Fruit fly (Drosophila melanogaster): Measurements from ENCODE around the gene CG9782.

Gene CG9782

dm6 chrX:16647092-16647632, 25.8 kb upstream of the CG9782 start (continued):
- TF ChIP-seq CG10669 (GFP tag; optimal IDR thresholded peaks at IDR 0.05) (peak; percentile 12), CG4318 (GFP tag; optimal IDR thresholded peaks at IDR 0.05) (no peak), CG9139 (GFP tag; optimal IDR thresholded peaks at IDR 0.05) (no peak), Smox (GFP tag; optimal IDR thresholded peaks at IDR 0.05) (peak; percentile 37), net (GFP tag; optimal IDR thresholded peaks at IDR 0.05) (no peak), CG6276 (GFP tag; optimal IDR thresholded peaks at IDR 0.05) (no peak), CG6808 (GFP tag; optimal IDR thresholded peaks at IDR 0.05) (no peak), Ets21C (GFP tag; optimal IDR thresholded peaks at IDR 0.05) (peak; percentile 31), ss (GFP tag; optimal IDR thresholded peaks at IDR 0.05) (peak in 1 of 2 experiments; percentile 20), Ets96B (tag; optimal IDR thresholded peaks at IDR 0.05) (no peak), CG8319 (GFP tag; optimal IDR thresholded peaks at IDR 0.05) (no peak), CG3032 (tag; optimal IDR thresholded peaks at IDR 0.05) (peak; percentile 19), CG6163 (GFP tag; IDR thresholded peaks at IDR 0.05) (peak; percentile 18; the same call in 1 of the 3 replicates), CG34406 (GFP tag; optimal IDR thresholded peaks at IDR 0.05) (peak; percentile 33), CG16779 (tag; optimal IDR thresholded peaks at IDR 0.05) (no peak), CG31627 (GFP tag; optimal IDR thresholded peaks at IDR 0.05) (peak; percentile 55), Eip75B (GFP tag; optimal IDR thresholded peaks at IDR 0.05) (peak; percentile 55), CG11902 (GFP tag; optimal IDR thresholded peaks at IDR 0.05) (no peak), eg (GFP tag; IDR thresholded peaks at IDR 0.05) (no peak), CG6792 (GFP tag; optimal IDR thresholded peaks at IDR 0.05) (peak; percentile 31), achi (GFP tag; optimal IDR thresholded peaks at IDR 0.05) (no peak), acj6 (GFP tag; optimal IDR thresholded peaks at IDR 0.05) (peak; percentile 20), lz (GFP tag; optimal IDR thresholded peaks at IDR 0.05) (peak; percentile 56), OdsH (GFP tag; optimal IDR thresholded peaks at IDR 0.05) (peak; percentile 30), vri (GFP tag; optimal IDR thresholded peaks at IDR 0.05) (no peak), Eip78C (GFP tag) (peak; percentile 82), Eip93F (GFP tag; optimal IDR thresholded peaks at IDR 0.05) (no peak), CG6854 (GFP tag; optimal IDR thresholded peaks at IDR 0.05) (no peak), pdm3 (GFP tag; optimal IDR thresholded peaks at IDR 0.05) (peak; percentile 49), spab (GFP tag; optimal IDR thresholded peaks at IDR 0.05) (peak; percentile 5), CG3919 (GFP tag; optimal IDR thresholded peaks at IDR 0.05) (peak; percentile 1), CG8632 (GFP tag; optimal IDR thresholded peaks at IDR 0.05) (peak; percentile 15), CG7368 (GFP tag; optimal IDR thresholded peaks at IDR 0.05) (no peak), fkh (GFP tag; optimal IDR thresholded peaks at IDR 0.05) (no peak), Lpt (GFP tag; optimal IDR thresholded peaks at IDR 0.05) (no peak), CG1621 (tag; optimal IDR thresholded peaks at IDR 0.05) (no peak), Sox14 (GFP tag; optimal IDR thresholded peaks at IDR 0.05) (peak; percentile 28)

- TF ChIP-seq CG8119 (GFP tag; IDR thresholded peaks at IDR 0.05) = no peak
- TF ChIP-seq Ets21C (GFP tag; optimal IDR thresholded peaks at IDR 0.05) = no peak
- no peak for TF ChIP-seq CG11902 (GFP tag; optimal IDR thresholded peaks at IDR 0.05)
- TF ChIP-seq Eip78C (GFP tag) = peak; percentile 38
- TF ChIP-seq CG8319 (GFP tag; optimal IDR thresholded peaks at IDR 0.05) = no peak
- no peak for TF ChIP-seq CG10631 (GFP tag; optimal IDR thresholded peaks at IDR 0.05)
- peak; percentile 66 for TF ChIP-seq Blimp-1 (GFP tag; optimal IDR thresholded peaks at IDR 0.05)
- TF ChIP-seq vri (GFP tag; optimal IDR thresholded peaks at IDR 0.05) = peak; percentile 76
Measured at dm6 chrX:16645472-16645871, 24.1 kb upstream of the CG9782 start.

Data from whole organism, prepupa.